Fruit fly (Drosophila melanogaster): ENCODE results near the gene CG3036.

DNA sequence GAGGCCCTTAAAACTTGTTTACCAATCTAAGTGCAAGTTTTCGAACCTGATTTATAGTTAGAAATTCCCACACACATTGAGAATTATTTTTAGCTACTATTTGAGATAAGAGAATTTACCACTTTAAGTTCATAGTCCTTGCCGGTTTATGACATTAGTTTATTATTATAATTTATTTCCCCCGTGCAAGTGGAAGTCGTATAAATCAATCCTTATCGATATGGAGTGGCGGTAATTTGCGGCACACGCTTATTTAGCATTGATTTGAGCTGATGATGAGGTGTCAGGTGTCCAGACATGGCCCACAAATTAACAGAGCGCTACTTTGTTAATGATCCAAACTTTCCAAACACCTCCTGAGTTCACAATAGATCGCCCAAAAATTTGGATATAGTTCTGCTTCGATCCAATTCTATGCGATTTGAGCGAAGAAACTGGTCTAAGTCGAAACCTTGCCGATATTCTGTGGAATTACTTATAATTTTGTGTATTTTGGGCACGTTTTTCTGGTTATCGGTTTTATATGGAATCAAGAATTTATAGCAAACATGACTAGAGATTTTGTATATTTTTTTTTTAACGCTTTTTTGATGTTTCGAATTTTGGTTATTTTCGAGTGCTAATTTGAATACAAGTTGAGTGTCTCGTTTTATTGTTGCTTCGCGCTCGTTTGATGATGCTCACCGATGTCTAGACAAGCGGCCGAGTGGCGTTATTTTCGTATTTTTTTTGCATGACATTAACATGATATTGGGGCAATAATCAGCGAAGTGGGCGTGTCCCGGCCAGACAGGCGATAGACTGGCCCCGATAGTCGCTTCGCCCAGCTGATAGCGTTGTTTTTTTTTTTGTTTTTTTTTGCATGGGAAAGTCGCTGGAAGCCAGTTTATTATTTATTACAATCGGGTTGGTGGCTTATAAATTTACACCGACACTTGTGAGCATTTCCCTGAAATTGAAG is 8.0 kb downstream of the CG3036 start:
- TF ChIP-seq CTCF (optimal IDR thresholded peaks at IDR 0.05) (no peak), CG8478 (optimal IDR thresholded peaks at IDR 0.05) (no peak)

Data from S2 (cell line).